Worm (Caenorhabditis elegans): ENCODE data around the gene toc-1.

DNA sequence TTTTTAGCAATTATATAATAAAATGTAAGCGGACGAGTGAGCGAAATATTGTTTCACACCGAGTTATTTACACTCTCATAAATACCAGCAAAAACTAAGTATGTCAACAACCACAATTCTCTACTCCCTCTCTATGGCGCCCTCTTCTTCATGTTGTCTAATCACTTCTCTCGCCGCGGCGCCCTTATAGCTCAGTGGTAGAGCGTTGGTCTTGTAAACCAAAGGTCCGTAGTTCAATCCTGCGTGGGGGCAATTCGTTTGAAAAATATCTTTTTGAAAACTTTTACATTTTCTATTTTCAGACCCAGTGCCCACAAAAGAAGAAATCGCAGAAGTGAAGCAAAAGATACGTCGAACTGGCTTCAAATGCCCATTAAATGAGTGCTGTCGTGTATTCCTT, 30.7 kb downstream of the toc-1 start:
- TF ChIP-seq fos-1 (tag; optimal IDR thresholded peaks at IDR 0.05) (peak; percentile 49), nhr-11 (tag; optimal IDR thresholded peaks at IDR 0.05) (no peak)

Measured in whole organism, L2 larva.